Worm (Caenorhabditis elegans) whole organism, early embryonic: Measurements from ENCODE around the gene F02D8.9.

Experiments used
- F13C5.2 ChIP-seq: sonication (generic microtip); optimal IDR thresholded peaks from 2 replicates; lab custom pipeline; 2017; ENCODE audit warnings: mild to moderate bottlenecking, missing genetic modification characterization, inconsistent platforms, missing compliant biosample characterization
- ama-1 ChIP-seq: fragments of 150-350 bp; optimal IDR thresholded peaks from 2 replicates; lab custom pipeline; 2014
- flt-1 ChIP-seq: fragments of 200-800 bp; sonication (Bioruptor generic); IDR thresholded peaks from 2 replicates; pipeline ENCODE4 v1.3.6; 2022; ENCODE audit warnings: missing genetic modification characterization, missing compliant biosample characterization
- scrt-1 ChIP-seq: fragments of 200-800 bp; sonication (Bioruptor generic); IDR thresholded peaks from 2 replicates; pipeline ENCODE4 v1.3.6; 2022; ENCODE audit warnings: missing genetic modification characterization, missing compliant biosample characterization

- TF ChIP-seq ama-1 (no peak), F13C5.2 (tag; lab: Kevin White, UChicago) (no peak), flt-1 (no peak), scrt-1 (GFP tag; lab: Robert Waterston, UW) (no peak)
These were observed 7.0 kb downstream of the F02D8.9 start for ce11 chrV:14948566-14948965.
